Fruit fly (Drosophila melanogaster) whole organism, embryonic: ENCODE results near the gene Ccp84Ad.
A peak's percentile ranks its signal among the peaks of the same experiment; 100 is the strongest.

Source experiments
- Ada2b ChIP-seq: fragments of 200-800 bp; sonication (Bioruptor generic); IDR thresholded peaks from 2 replicates; pipeline ENCODE4 v1.3.6; 2022; ENCODE audit warnings: missing biosample characterization, missing genetic modification characterization
- BtbVII ChIP-seq: fragments of 200-800 bp; sonication (Bioruptor generic); optimal IDR thresholded peaks from 3 replicates; lab custom pipeline; 2017; ENCODE audit warnings: missing biosample characterization, mild to moderate bottlenecking, missing genetic modification characterization
- CG12659 ChIP-seq: fragments of 200-800 bp; sonication (Bioruptor generic); optimal IDR thresholded peaks from 3 replicates; lab custom pipeline; 2017; ENCODE audit warnings: mild to moderate bottlenecking, missing biosample characterization, missing genetic modification reagents, missing genetic modification characterization
- CG15269 ChIP-seq: fragments of 200-800 bp; sonication (Bioruptor generic); optimal IDR thresholded peaks from 2 replicates; lab custom pipeline; 2018; ENCODE audit warnings: missing biosample characterization, mild to moderate bottlenecking, missing genetic modification characterization, moderate library complexity
- CG1529 ChIP-seq: fragments of 200-800 bp; sonication (Bioruptor generic); optimal IDR thresholded peaks from 3 replicates; lab custom pipeline; 2018; ENCODE audit warnings: missing biosample characterization, missing genetic modification characterization
- CG17802 ChIP-seq: fragments of 200-800 bp; sonication (Bioruptor generic); optimal IDR thresholded peaks from 2 replicates; lab custom pipeline; 2018; ENCODE audit warnings: missing biosample characterization, mild to moderate bottlenecking, missing genetic modification characterization, moderate library complexity
- CG17829 ChIP-seq: fragments of 200-800 bp; optimal IDR thresholded peaks from 2 replicates; lab custom pipeline; 2019; ENCODE audit warnings: missing biosample characterization, mild to moderate bottlenecking, missing genetic modification characterization, moderate library complexity
- CG17912 ChIP-seq: fragments of 200-800 bp; sonication (Bioruptor generic); optimal IDR thresholded peaks from 2 replicates; lab custom pipeline; 2018; ENCODE audit warnings: missing biosample characterization, mild to moderate bottlenecking, missing genetic modification characterization
- CG2875 ChIP-seq: fragments of 200-800 bp; sonication (Bioruptor generic); optimal IDR thresholded peaks from 2 replicates; lab custom pipeline; 2017; ENCODE audit warnings: missing biosample characterization, mild to moderate bottlenecking, missing genetic modification characterization, missing genetic modification reagents
- CG2889 ChIP-seq: fragments of 200-800 bp; sonication (Bioruptor generic); IDR thresholded peaks from 3 replicates; pipeline ENCODE4 v1.3.6; 2022; ENCODE audit warnings: missing biosample characterization, missing genetic modification characterization
- CG30403 ChIP-seq: fragments of 200-800 bp; sonication (Bioruptor generic); optimal IDR thresholded peaks from 3 replicates; lab custom pipeline; 2016; ENCODE audit warnings: missing biosample characterization, missing genetic modification characterization
- CG31224 ChIP-seq: fragments of 200-800 bp; sonication (Bioruptor generic); IDR thresholded peaks from 2 replicates; pipeline ENCODE4 v1.3.6; 2022; ENCODE audit warnings: missing biosample characterization, missing genetic modification characterization
- CG5180 ChIP-seq: fragments of 200-800 bp; sonication (Bioruptor generic); optimal IDR thresholded peaks from 3 replicates; lab custom pipeline; 2017; ENCODE audit warnings: missing biosample characterization, missing genetic modification characterization, mild to moderate bottlenecking, moderate library complexity, missing genetic modification reagents
- CG6175 ChIP-seq: fragments of 200-800 bp; sonication (Bioruptor generic); IDR thresholded peaks from 3 replicates; pipeline ENCODE4 v1.3.6; 2022; ENCODE audit warnings: missing biosample characterization, missing genetic modification characterization
- CG6813 ChIP-seq: fragments of 200-800 bp; sonication (Bioruptor generic); optimal IDR thresholded peaks from 2 replicates; lab custom pipeline; 2017; ENCODE audit warnings: missing biosample characterization, missing genetic modification characterization, mild to moderate bottlenecking, moderate library complexity, missing genetic modification reagents
- CG6854 ChIP-seq: fragments of 200-800 bp; sonication (Bioruptor generic); optimal IDR thresholded peaks from 3 replicates; lab custom pipeline; 2017; ENCODE audit warnings: missing biosample characterization, mild to moderate bottlenecking, missing genetic modification characterization
- CG7963 ChIP-seq: fragments of 200-800 bp; sonication (Bioruptor generic); IDR thresholded peaks from 3 replicates; pipeline ENCODE4 v1.3.6; 2022; ENCODE audit warnings: missing biosample characterization, missing genetic modification characterization; ENCODE audit not compliant: partially characterized antibody
- CG8388 ChIP-seq: fragments of 200-800 bp; sonication (Bioruptor generic); optimal IDR thresholded peaks from 2 replicates; lab custom pipeline; 2019; ENCODE audit warnings: missing biosample characterization, mild to moderate bottlenecking, missing genetic modification characterization, moderate library complexity
- Camta ChIP-seq: fragments of 200-800 bp; sonication (Bioruptor generic); optimal IDR thresholded peaks from 2 replicates; lab custom pipeline; 2016; ENCODE audit warnings: missing biosample characterization, missing genetic modification characterization
- D19A ChIP-seq: fragments of 200-800 bp; optimal IDR thresholded peaks from 3 replicates; lab custom pipeline; 2019; ENCODE audit warnings: missing biosample characterization, mild to moderate bottlenecking, missing genetic modification characterization, moderate library complexity
- Fer1 ChIP-seq: fragments of 200-800 bp; sonication (Bioruptor generic); optimal IDR thresholded peaks from 2 replicates; lab custom pipeline; 2017; ENCODE audit warnings: missing biosample characterization, mild to moderate bottlenecking, missing genetic modification characterization
- H15 ChIP-seq: fragments of 200-800 bp; sonication (Bioruptor generic); IDR thresholded peaks from 3 replicates; pipeline ENCODE4 v1.3.6; 2022; ENCODE audit warnings: missing biosample characterization, missing genetic modification characterization
- Hey ChIP-seq: fragments of 200-800 bp; sonication (Bioruptor generic); optimal IDR thresholded peaks from 3 replicates; lab custom pipeline; 2018; ENCODE audit warnings: missing biosample characterization, mild to moderate bottlenecking, missing genetic modification characterization
- Hr78 ChIP-seq, 2 experiments: fragments of 200-800 bp in 1 of 2; fragments of >200 bp in 1 of 2; sonication (Bioruptor generic) in 1 of 2; optimal IDR thresholded peaks; 2 replicates each; lab custom pipeline; 2017 to 2019; ENCODE audit warnings: missing biosample characterization in 2 of 2, missing genetic modification characterization in 2 of 2, mild to moderate bottlenecking in 1 of 2, moderate library complexity in 1 of 2
- Neu2 ChIP-seq: fragments of 200-800 bp; sonication (Bioruptor generic); optimal IDR thresholded peaks from 3 replicates; lab custom pipeline; 2016; ENCODE audit warnings: missing biosample characterization, missing genetic modification characterization, borderline replicate concordance
- Nf-YA ChIP-seq: fragments of 200-800 bp; sonication (Bioruptor generic); IDR thresholded peaks from 2 replicates; pipeline ENCODE4 v1.3.6; 2022; ENCODE audit warnings: missing biosample characterization, missing genetic modification characterization
- Nf-YB ChIP-seq: fragments of 200-800 bp; sonication (Bioruptor generic); optimal IDR thresholded peaks from 3 replicates; lab custom pipeline; 2019; ENCODE audit warnings: missing biosample characterization, mild to moderate bottlenecking, missing genetic modification characterization, moderate library complexity
- Ravus ChIP-seq: fragments of 200-800 bp; sonication (Bioruptor generic); IDR thresholded peaks from 2 replicates; pipeline ENCODE4 v1.3.6; 2022; ENCODE audit warnings: missing biosample characterization, missing genetic modification characterization
- Side ChIP-seq: fragments of 200-800 bp; sonication (Bioruptor generic); optimal IDR thresholded peaks from 2 replicates; lab custom pipeline; 2016; ENCODE audit warnings: missing biosample characterization, missing genetic modification characterization
- Spps ChIP-seq: fragments of 200-800 bp; sonication (Bioruptor generic); optimal IDR thresholded peaks from 2 replicates; lab custom pipeline; 2018; ENCODE audit warnings: missing biosample characterization, mild to moderate bottlenecking, missing genetic modification characterization
- Sry-β ChIP-seq: fragments of 200-800 bp; sonication (Bioruptor generic); optimal IDR thresholded peaks from 2 replicates; lab custom pipeline; 2018; ENCODE audit warnings: missing biosample characterization, mild to moderate bottlenecking, missing genetic modification characterization, moderate library complexity
- TFAM ChIP-seq: fragments of 200-800 bp; sonication (Bioruptor generic); optimal IDR thresholded peaks from 2 replicates; lab custom pipeline; 2017; ENCODE audit warnings: missing biosample characterization, missing genetic modification characterization, inconsistent platforms
- Xrp1 ChIP-seq: fragments of 200-800 bp; sonication (Bioruptor generic); IDR thresholded peaks from 2 replicates; pipeline ENCODE4 v1.3.6; 2022; ENCODE audit warnings: missing biosample characterization, missing genetic modification characterization
- ac ChIP-seq: fragments of 200-800 bp; sonication (Bioruptor generic); optimal IDR thresholded peaks from 3 replicates; lab custom pipeline; 2017; ENCODE audit warnings: missing biosample characterization, mild to moderate bottlenecking, missing genetic modification characterization
- ase ChIP-seq: fragments of 200-800 bp; sonication (Bioruptor generic); IDR thresholded peaks from 3 replicates; pipeline ENCODE4 v1.3.6; 2022; ENCODE audit warnings: missing biosample characterization, missing genetic modification characterization
- cg ChIP-seq: fragments of 200-800 bp; sonication (Bioruptor generic); optimal IDR thresholded peaks from 3 replicates; lab custom pipeline; 2019; ENCODE audit warnings: missing biosample characterization, mild to moderate bottlenecking, missing genetic modification characterization, moderate library complexity
- chinmo ChIP-seq: fragments of 200-800 bp; sonication (Bioruptor generic); IDR thresholded peaks from 4 replicates; pipeline ENCODE4 v1.3.6; 2022; ENCODE audit warnings: missing biosample characterization, missing genetic modification characterization; ENCODE audit not compliant: partially characterized antibody
- ci ChIP-seq: fragments of 200-800 bp; sonication (Bioruptor generic); IDR thresholded peaks from 3 replicates; pipeline ENCODE4 v1.3.6; 2022; ENCODE audit warnings: missing biosample characterization, missing genetic modification characterization
- ewg ChIP-seq: fragments of 200-800 bp; sonication (Bioruptor generic); optimal IDR thresholded peaks from 3 replicates; lab custom pipeline; 2017; ENCODE audit warnings: mild to moderate bottlenecking, missing biosample characterization, missing genetic modification reagents, missing genetic modification characterization
- gsb-n ChIP-seq: fragments of 200-800 bp; sonication (Bioruptor generic); optimal IDR thresholded peaks from 3 replicates; lab custom pipeline; 2018; ENCODE audit warnings: missing biosample characterization, mild to moderate bottlenecking, missing genetic modification characterization
- maf-S ChIP-seq: fragments of 200-800 bp; sonication (Bioruptor generic); optimal IDR thresholded peaks from 2 replicates; lab custom pipeline; 2016; ENCODE audit warnings: missing biosample characterization, missing genetic modification characterization
- mld ChIP-seq: fragments of 200-800 bp; sonication (Bioruptor generic); IDR thresholded peaks from 3 replicates; pipeline ENCODE4 v1.3.6; 2022; ENCODE audit warnings: missing biosample characterization, missing genetic modification characterization; ENCODE audit not compliant: partially characterized antibody
- nmo ChIP-seq: fragments of 200-800 bp; sonication (Bioruptor generic); optimal IDR thresholded peaks from 2 replicates; lab custom pipeline; 2018; ENCODE audit warnings: missing biosample characterization, mild to moderate bottlenecking, missing genetic modification characterization, moderate library complexity
- odd ChIP-seq: fragments of 200-800 bp; sonication (Bioruptor generic); optimal IDR thresholded peaks from 2 replicates; lab custom pipeline; 2017; ENCODE audit warnings: missing biosample characterization, mild to moderate bottlenecking, missing genetic modification characterization
- run ChIP-seq: fragments of 200-800 bp; sonication (Bioruptor generic); optimal IDR thresholded peaks from 3 replicates; lab custom pipeline; 2018; ENCODE audit warnings: missing biosample characterization, mild to moderate bottlenecking, missing genetic modification characterization
- sc ChIP-seq, 3 experiments: fragments of >200 bp in 2 of 3; fragments of 200-800 bp in 1 of 3; sonication (Bioruptor generic) in 1 of 3; optimal IDR thresholded peaks; 2 replicates in 2 of 3; 3 replicates in 1 of 3; lab custom pipeline; 2017; ENCODE audit warnings: mild to moderate bottlenecking in 1 of 3, missing biosample characterization in 1 of 3, missing genetic modification characterization in 1 of 3, missing genetic modification reagents in 1 of 3
- slou ChIP-seq: fragments of 200-800 bp; sonication (Bioruptor generic); optimal IDR thresholded peaks from 3 replicates; lab custom pipeline; 2016; ENCODE audit warnings: missing biosample characterization, missing genetic modification characterization
- tin ChIP-seq: fragments of 200-800 bp; sonication (Bioruptor generic); optimal IDR thresholded peaks from 3 replicates; lab custom pipeline; 2016; ENCODE audit warnings: missing biosample characterization, missing genetic modification characterization
- trem ChIP-seq: fragments of 200-800 bp; optimal IDR thresholded peaks from 3 replicates; lab custom pipeline; 2019; ENCODE audit warnings: missing biosample characterization, mild to moderate bottlenecking, missing genetic modification characterization, moderate library complexity
- wek ChIP-seq: fragments of 200-800 bp; sonication (Bioruptor generic); optimal IDR thresholded peaks from 3 replicates; lab custom pipeline; 2018; ENCODE audit warnings: missing biosample characterization, mild to moderate bottlenecking, missing genetic modification characterization, moderate library complexity

The Ccp84Ad gene

dm6 chr3R:6674548-6674947 lies 18.0 kb upstream of the Ccp84Ad start (continued):
- peak in 1 of 2 experiments; percentile 12 for TF ChIP-seq Hr78 (GFP tag; optimal IDR thresholded peaks at IDR 0.05; lab: Kevin White, UChicago)
- no peak for TF ChIP-seq TFAM (GFP tag; lab: Kevin White, UChicago)
- peak; percentile 51 for TF ChIP-seq CG17829 (tag; lab: Kevin White, UChicago)
- TF ChIP-seq CG8388 = no peak
- TF ChIP-seq CG17912 (GFP tag; lab: Kevin White, UChicago) = no peak
- TF ChIP-seq CG2875 (GFP tag; lab: Kevin White, UChicago) = peak; percentile 41
- no peak for TF ChIP-seq ase (GFP tag; lab: Robert Waterston, UW)
- no peak for TF ChIP-seq maf-S (GFP tag; lab: Kevin White, UChicago)
- no peak for TF ChIP-seq Ravus (GFP tag; lab: Robert Waterston, UW)
- TF ChIP-seq cg (GFP tag; lab: Kevin White, UChicago) = no peak
- TF ChIP-seq CG1529 (GFP tag; lab: Kevin White, UChicago) = no peak
- no peak for TF ChIP-seq sc (optimal IDR thresholded peaks at IDR 0.05; lab: Kevin White, UChicago)
- no peak for TF ChIP-seq sc (GFP tag; optimal IDR thresholded peaks at IDR 0.05; lab: Kevin White, UChicago)
- peak; percentile 29 for TF ChIP-seq gsb-n (tag; lab: Kevin White, UChicago)
- no peak for TF ChIP-seq H15
- no peak for TF ChIP-seq Fer1 (GFP tag; lab: Kevin White, UChicago)
- TF ChIP-seq Nf-YA (GFP tag; lab: Robert Waterston, UW) = no peak
- no peak for TF ChIP-seq CG17802 (tag; lab: Kevin White, UChicago)
- no peak for TF ChIP-seq Neu2 (GFP tag; lab: Kevin White, UChicago)
- TF ChIP-seq CG31224 = no peak
- no peak for TF ChIP-seq CG6175 (GFP tag; lab: Robert Waterston, UW)
- no peak for TF ChIP-seq CG6854 (GFP tag; lab: Kevin White, UChicago)
- no peak for TF ChIP-seq CG12659 (GFP tag; lab: Kevin White, UChicago)
- TF ChIP-seq ac = no peak
- no peak for TF ChIP-seq ci
- no peak for TF ChIP-seq BtbVII (GFP tag; lab: Kevin White, UChicago)
- TF ChIP-seq Camta (GFP tag; lab: Kevin White, UChicago) = no peak
- TF ChIP-seq wek = no peak
- peak; percentile 14 for TF ChIP-seq CG5180
- TF ChIP-seq Side (GFP tag; lab: Kevin White, UChicago) = no peak
- TF ChIP-seq tin (GFP tag; lab: Kevin White, UChicago) = peak; percentile 4
- TF ChIP-seq D19A = peak; percentile 53
- TF ChIP-seq run = no peak
- no peak for TF ChIP-seq CG15269
- no peak for TF ChIP-seq slou
- TF ChIP-seq trem (tag; lab: Kevin White, UChicago) = peak; percentile 23
- TF ChIP-seq Hey = no peak
- TF ChIP-seq CG30403 = no peak
- no peak for TF ChIP-seq CG6813 (GFP tag; lab: Kevin White, UChicago)
- TF ChIP-seq Xrp1 (GFP tag; lab: Robert Waterston, UW) = peak; percentile 65
- TF ChIP-seq chinmo (GFP tag; lab: Robert Waterston, UW) = no peak
- TF ChIP-seq Sry-β (GFP tag; lab: Kevin White, UChicago) = no peak
- TF ChIP-seq ewg = no peak
- TF ChIP-seq Spps (tag; lab: Kevin White, UChicago) = peak; percentile 54
- no peak for TF ChIP-seq mld
- TF ChIP-seq CG2889 (GFP tag; lab: Robert Waterston, UW) = no peak
- peak; percentile 39 for TF ChIP-seq nmo (GFP tag; lab: Kevin White, UChicago)
- TF ChIP-seq odd = no peak
- TF ChIP-seq Nf-YB (GFP tag; lab: Kevin White, UChicago) = no peak
- TF ChIP-seq CG7963 (GFP tag; lab: Robert Waterston, UW) = no peak
- no peak for TF ChIP-seq Ada2b (GFP tag; lab: Robert Waterston, UW)
